Worm (Caenorhabditis elegans): ENCODE measurements around the gene his-69.

DNA sequence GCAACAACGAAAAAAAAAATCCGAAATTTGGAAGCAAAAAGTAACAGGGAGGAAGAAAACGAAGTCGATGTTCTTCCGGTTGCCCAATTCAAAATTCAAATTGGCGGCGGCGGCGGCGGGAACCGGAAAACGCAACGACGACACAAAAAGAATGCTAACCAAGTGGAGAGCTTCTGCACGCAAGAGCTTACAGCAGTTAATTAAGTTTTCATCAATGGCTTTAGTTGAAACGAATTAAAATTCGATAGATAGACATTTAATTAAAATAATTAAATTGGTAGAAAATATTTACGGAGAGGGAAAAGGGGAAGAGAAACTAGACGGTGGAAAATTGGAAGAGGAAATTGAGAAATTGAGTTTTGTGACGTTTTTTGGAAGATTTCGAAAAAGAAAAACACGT, 11.7 kb upstream of the his-69 start:
- TF ChIP-seq nhr-11 (tag; optimal IDR thresholded peaks at IDR 0.05): no peak
- TF ChIP-seq egl-27 (tag; optimal IDR thresholded peaks at IDR 0.05): no peak
- no peak for TF ChIP-seq zag-1 (tag; optimal IDR thresholded peaks at IDR 0.05)
- no peak for TF ChIP-seq ztf-11 (tag; optimal IDR thresholded peaks at IDR 0.05)
- TF ChIP-seq nhr-237 (tag; optimal IDR thresholded peaks at IDR 0.05): no peak
- TF ChIP-seq fkh-10 (GFP tag; optimal IDR thresholded peaks at IDR 0.05): no peak
- no peak for TF ChIP-seq elt-1 (tag; optimal IDR thresholded peaks at IDR 0.05)
- TF ChIP-seq pha-4 (tag; optimal IDR thresholded peaks at IDR 0.05): no peak
- TF ChIP-seq nfya-1 (tag; optimal IDR thresholded peaks at IDR 0.05; ENCODE audit: insufficient read depth): no peak
- no peak for TF ChIP-seq mdl-1 (tag; optimal IDR thresholded peaks at IDR 0.05)
- no peak for TF ChIP-seq nhr-76 (tag; optimal IDR thresholded peaks at IDR 0.05)
- no peak for TF ChIP-seq aly-2 (tag; optimal IDR thresholded peaks at IDR 0.05)

Data from whole organism, L3 larva.